Fruit fly (Drosophila melanogaster): ENCODE data around the gene Slu7.

DNA sequence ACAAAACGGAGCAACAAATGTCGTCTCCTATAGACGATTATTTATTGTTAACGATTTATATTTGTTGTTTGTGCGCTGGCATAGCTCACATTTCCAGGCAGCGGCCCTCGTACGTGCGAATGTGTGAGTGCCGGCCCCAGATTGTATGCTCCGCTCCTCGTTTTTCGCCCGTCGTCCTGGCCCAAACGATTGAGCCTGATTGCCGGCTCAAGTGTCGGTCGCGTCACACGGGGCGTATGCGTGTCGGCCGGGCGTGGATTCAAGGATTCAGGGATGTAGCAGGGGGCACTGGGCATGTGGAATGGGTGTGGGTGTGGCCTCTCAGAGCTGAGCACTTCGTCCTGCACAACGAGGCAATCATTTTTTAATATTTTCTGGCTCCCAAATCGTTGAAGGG lies 33.3 kb downstream of the Slu7 start:
- TF ChIP-seq CG8478 (optimal IDR thresholded peaks at IDR 0.05) (no peak), CTCF (optimal IDR thresholded peaks at IDR 0.05) (no peak)
